Fruit fly (Drosophila melanogaster) whole organism, adult: ENCODE results near the gene Mst33A.

ENCODE experiments used
- CG11617 ChIP-seq: fragments of 200-800 bp; sonication (Bioruptor generic); optimal IDR thresholded peaks from 2 replicates; lab custom pipeline; 2017; ENCODE audit warnings: mild to moderate bottlenecking, missing biosample characterization, missing genetic modification reagents, missing genetic modification characterization
- CG12768 ChIP-seq: fragments of 200-800 bp; sonication (Bioruptor generic); optimal IDR thresholded peaks from 2 replicates; lab custom pipeline; 2017; ENCODE audit warnings: missing biosample characterization, missing genetic modification characterization, mild to moderate bottlenecking, moderate library complexity, missing genetic modification reagents
- CG14711 ChIP-seq: fragments of 200-800 bp; sonication (Bioruptor generic); optimal IDR thresholded peaks from 2 replicates; lab custom pipeline; 2018; ENCODE audit warnings: missing biosample characterization, mild to moderate bottlenecking, missing genetic modification characterization, moderate library complexity
- CG33017 ChIP-seq: fragments of 200-800 bp; sonication (Bioruptor generic); optimal IDR thresholded peaks from 2 replicates; lab custom pipeline; 2018; ENCODE audit warnings: missing biosample characterization, mild to moderate bottlenecking, missing genetic modification characterization, moderate library complexity
- CG5204 ChIP-seq: fragments of 200-800 bp; sonication (Bioruptor generic); optimal IDR thresholded peaks from 2 replicates; lab custom pipeline; 2016; ENCODE audit warnings: missing biosample characterization, missing genetic modification characterization
- CG7045 ChIP-seq: fragments of 200-800 bp; sonication (Bioruptor generic); optimal IDR thresholded peaks from 2 replicates; lab custom pipeline; 2017; ENCODE audit warnings: missing biosample characterization, mild to moderate bottlenecking, missing genetic modification characterization
- Clk ChIP-seq: fragments of 200-800 bp; sonication (Bioruptor generic); optimal IDR thresholded peaks from 2 replicates; lab custom pipeline; 2017; ENCODE audit warnings: missing biosample characterization, missing genetic modification characterization
- Hr96 ChIP-seq: fragments of 200-800 bp; sonication (Bioruptor generic); optimal IDR thresholded peaks from 2 replicates; lab custom pipeline; 2016; ENCODE audit warnings: missing biosample characterization, missing genetic modification characterization
- cnc ChIP-seq, 2 experiments: fragments of >200 bp; optimal IDR thresholded peaks; 2 replicates each; lab custom pipeline; 2017
- kay ChIP-seq: fragments of 200-800 bp; sonication (Bioruptor generic); peaks from one replicate; lab custom pipeline; 2016; ENCODE audit warnings: missing biosample characterization, missing genetic modification characterization, borderline replicate concordance
- ovo ChIP-seq: fragments of 200-800 bp; sonication (Bioruptor generic); optimal IDR thresholded peaks from 2 replicates; lab custom pipeline; 2016; ENCODE audit warnings: missing biosample characterization, missing genetic modification characterization
- pad ChIP-seq: fragments of 200-800 bp; sonication (Bioruptor generic); optimal IDR thresholded peaks from 3 replicates; lab custom pipeline; 2017; ENCODE audit warnings: missing biosample characterization, missing genetic modification characterization, mild to moderate bottlenecking, moderate library complexity, missing genetic modification reagents
- toe ChIP-seq: fragments of 200-800 bp; sonication (Bioruptor generic); optimal IDR thresholded peaks from 2 replicates; lab custom pipeline; 2016; ENCODE audit warnings: missing biosample characterization, missing genetic modification characterization

- no peak for TF ChIP-seq CG5204 (GFP tag; lab: Kevin White, UChicago)
- no peak for TF ChIP-seq CG11617 (GFP tag; lab: Kevin White, UChicago)
- TF ChIP-seq CG7045 (GFP tag; lab: Kevin White, UChicago) = no peak
- no peak for TF ChIP-seq kay (GFP tag; lab: Kevin White, UChicago)
- TF ChIP-seq cnc (optimal IDR thresholded peaks at IDR 0.05; lab: Kevin White, UChicago) = no peak
- TF ChIP-seq ovo = no peak
- TF ChIP-seq CG33017 = no peak
- no peak for TF ChIP-seq toe (GFP tag; lab: Kevin White, UChicago)
- no peak for TF ChIP-seq Clk (GFP tag; lab: Kevin White, UChicago)
- no peak for TF ChIP-seq CG14711 (tag; lab: Kevin White, UChicago)
- no peak for TF ChIP-seq CG12768 (GFP tag; lab: Kevin White, UChicago)
- TF ChIP-seq Hr96 (GFP tag; lab: Kevin White, UChicago) = no peak
- no peak for TF ChIP-seq pad (GFP tag; lab: Kevin White, UChicago)
Observed at dm6 chr2L:11624190-11624589, 37.6 kb upstream of the Mst33A start.
